Fruit fly (Drosophila melanogaster) whole organism, larva: ENCODE measurements around the gene CG43391.

Experiments used
- noc ChIP-seq: fragments of 200-800 bp; sonication (Bioruptor generic); optimal IDR thresholded peaks from 3 replicates; lab custom pipeline; 2019; ENCODE audit warnings: missing biosample characterization, mild to moderate bottlenecking, missing genetic modification characterization, moderate library complexity

CG43391 gene

dm6 chr3L:11563972-11564533 lies 16.8 kb downstream of the CG43391 start, which contains the start of the genes CG46412 and CG33267:
TSS of gene CG46412 (minus strand) at chr3L:11564072.
TSS of gene CG33267 (plus strand) at chr3L:11564483.
- no peak for TF ChIP-seq noc (tag; lab: Kevin White, UChicago)

- peak; percentile 88 for TF ChIP-seq noc (tag; lab: Kevin White, UChicago)
Measured at dm6 chr3L:11561946-11562760, 18.7 kb downstream of the CG43391 start, which contains the start of the genes CG7394 and Mob2. TSS of gene CG7394 (plus strand) at chr3L:11561996. TSS of gene Mob2 (minus strand) at chr3L:11562233.

- TF ChIP-seq noc (tag; lab: Kevin White, UChicago): no peak
Measured at dm6 chr3L:11560885-11561284, 19.9 kb downstream of the CG43391 start.

dm6 chr3L:11557209-11557608 lies 23.6 kb downstream of the CG43391 start:
- no peak for TF ChIP-seq noc (tag; lab: Kevin White, UChicago)

dm6 chr3L:11556637-11557036 lies 24.2 kb downstream of the CG43391 start:
- TF ChIP-seq noc (tag; lab: Kevin White, UChicago): peak; percentile 41

- peak; percentile 47 for TF ChIP-seq noc (tag; lab: Kevin White, UChicago)
Measured at dm6 chr3L:11555662-11556460, 25.0 kb downstream of the CG43391 start.

dm6 chr3L:11554796-11555195 lies 26.0 kb downstream of the CG43391 start:
- TF ChIP-seq noc (tag; lab: Kevin White, UChicago): no peak

- TF ChIP-seq noc (tag; lab: Kevin White, UChicago): no peak
Measured at dm6 chr3L:11554338-11554737, 26.5 kb downstream of the CG43391 start.

- TF ChIP-seq noc (tag; lab: Kevin White, UChicago): no peak
Measured at dm6 chr3L:11553672-11554068, 27.1 kb downstream of the CG43391 start.

dm6 chr3L:11552996-11553671 lies 27.7 kb downstream of the CG43391 start:
- peak; percentile 29 for TF ChIP-seq noc (tag; lab: Kevin White, UChicago)

- no peak for TF ChIP-seq noc (tag; lab: Kevin White, UChicago)
Measured at dm6 chr3L:11551949-11552348, 28.9 kb downstream of the CG43391 start.

- no peak for TF ChIP-seq noc (tag; lab: Kevin White, UChicago)
Measured at dm6 chr3L:11550359-11551056, 30.3 kb downstream of the CG43391 start.

dm6 chr3L:11549432-11549831 lies 31.4 kb downstream of the CG43391 start:
- no peak for TF ChIP-seq noc (tag; lab: Kevin White, UChicago)

- TF ChIP-seq noc (tag; lab: Kevin White, UChicago): no peak
Measured at dm6 chr3L:11548009-11548408, 32.8 kb downstream of the CG43391 start.
